Worm (Caenorhabditis elegans) whole organism, L4 larva: ENCODE measurements around the gene chil-23.
A peak's percentile ranks its signal among the peaks of the same experiment; 100 is the strongest.

Source experiments
- R02D3.7 ChIP-seq: fragments of 150-350 bp; sonication (generic microtip); optimal IDR thresholded peaks from 3 replicates; lab custom pipeline; 2014; ENCODE audit warnings: missing biosample characterization, missing genetic modification characterization
- T20F7.1 ChIP-seq: fragments of 200-800 bp; sonication (Bioruptor generic); optimal IDR thresholded peaks from 2 replicates; lab custom pipeline; 2018; ENCODE audit warnings: mild to moderate bottlenecking, missing genetic modification characterization, missing compliant biosample characterization
- Y105C5A.15 ChIP-seq: fragments of 200-800 bp; sonication (Bioruptor generic); IDR thresholded peaks from 2 replicates; pipeline ENCODE4 v1.3.6; 2022; ENCODE audit warnings: missing genetic modification characterization, missing compliant biosample characterization
- Y48G9A.11 ChIP-seq: fragments of 200-800 bp; sonication (Bioruptor generic); IDR thresholded peaks from 2 replicates; pipeline ENCODE4 v1.3.6; 2022; ENCODE audit warnings: missing genetic modification reagents, missing genetic modification characterization, missing compliant biosample characterization
- ama-1 ChIP-seq: fragments of 150-350 bp; optimal IDR thresholded peaks from 2 replicates; lab custom pipeline; 2014; ENCODE audit warnings: inconsistent platforms, mixed read lengths
- ceh-32 ChIP-seq: sonication (generic microtip); optimal IDR thresholded peaks from 2 replicates; lab custom pipeline; 2016; ENCODE audit warnings: mild to moderate bottlenecking, missing genetic modification characterization, missing compliant biosample characterization; ENCODE audit not compliant: poor library complexity
- daf-16 ChIP-seq, 3 experiments: sonication (generic microtip); optimal IDR thresholded peaks; 2 replicates each; lab custom pipeline; 2016 to 2017; ENCODE audit warnings: missing genetic modification characterization in 3 of 3, missing genetic modification reagents in 3 of 3, mild to moderate bottlenecking in 2 of 3, missing compliant biosample characterization in 2 of 3, missing biosample characterization in 1 of 3, moderate library complexity in 1 of 3
- dmd-6 ChIP-seq: fragments of 200-800 bp; sonication (Bioruptor generic); IDR thresholded peaks from 2 replicates; pipeline ENCODE4 v1.3.6; 2022; ENCODE audit warnings: missing genetic modification reagents, missing genetic modification characterization, missing compliant biosample characterization
- duxl-1 ChIP-seq: sonication (generic microtip); optimal IDR thresholded peaks from 2 replicates; lab custom pipeline; 2016; ENCODE audit warnings: mild to moderate bottlenecking, missing genetic modification characterization, moderate library complexity, missing compliant biosample characterization; ENCODE audit not compliant: poor library complexity
- dve-1 ChIP-seq: sonication (generic microtip); optimal IDR thresholded peaks from 2 replicates; lab custom pipeline; 2017; ENCODE audit warnings: antibody characterized with exemption, mild to moderate bottlenecking, missing genetic modification characterization, missing compliant biosample characterization; ENCODE audit not compliant: insufficient read depth
- fkh-10 ChIP-seq: fragments of 150-350 bp; optimal IDR thresholded peaks from 2 replicates; lab custom pipeline; 2014; ENCODE audit warnings: missing biosample characterization, missing genetic modification reagents, missing genetic modification characterization
- fos-1 ChIP-seq: fragments of 150-350 bp; optimal IDR thresholded peaks from 2 replicates; lab custom pipeline; 2014; ENCODE audit warnings: missing biosample characterization, missing genetic modification characterization
- gei-8 ChIP-seq: fragments of 200-800 bp; sonication (Bioruptor generic); optimal IDR thresholded peaks from 2 replicates; lab custom pipeline; 2018; ENCODE audit warnings: mild to moderate bottlenecking, missing genetic modification characterization, missing compliant biosample characterization
- hlh-11 ChIP-seq: fragments of 200-800 bp; sonication (Bioruptor generic); optimal IDR thresholded peaks from 2 replicates; lab custom pipeline; 2018; ENCODE audit warnings: mild to moderate bottlenecking, missing genetic modification characterization, missing compliant biosample characterization
- hlh-30 ChIP-seq: sonication (generic microtip); optimal IDR thresholded peaks from 2 replicates; lab custom pipeline; 2017; ENCODE audit warnings: antibody characterized with exemption, mild to moderate bottlenecking, missing genetic modification characterization, missing compliant biosample characterization; ENCODE audit not compliant: insufficient read depth
- lim-7 ChIP-seq: fragments of 200-800 bp; sonication (Bioruptor generic); IDR thresholded peaks from 2 replicates; pipeline ENCODE4 v1.3.6; 2022; ENCODE audit warnings: missing genetic modification characterization, missing compliant biosample characterization
- lin-1 ChIP-seq: fragments of 200-800 bp; sonication (Bioruptor generic); IDR thresholded peaks from 2 replicates; pipeline ENCODE4 v1.3.6; 2022; ENCODE audit warnings: missing genetic modification reagents, missing genetic modification characterization, missing compliant biosample characterization
- lin-13 ChIP-seq: fragments of 150-350 bp; optimal IDR thresholded peaks from 2 replicates; lab custom pipeline; 2014; ENCODE audit warnings: missing biosample characterization, missing genetic modification reagents, missing genetic modification characterization
- lin-15B ChIP-seq: fragments of 150-350 bp; sonication (generic microtip); optimal IDR thresholded peaks from 3 replicates; lab custom pipeline; 2014; ENCODE audit warnings: missing biosample characterization, missing genetic modification characterization
- lin-38 ChIP-seq: fragments of 200-800 bp; sonication (Bioruptor generic); IDR thresholded peaks from 2 replicates; pipeline ENCODE4 v1.3.6; 2022; ENCODE audit warnings: missing genetic modification reagents, missing genetic modification characterization, missing compliant biosample characterization
- lin-39 ChIP-seq: fragments of 150-350 bp; optimal IDR thresholded peaks from 2 replicates; lab custom pipeline; 2014; ENCODE audit warnings: missing biosample characterization, missing genetic modification reagents, missing genetic modification characterization
- mdt-29 ChIP-seq: fragments of 200-800 bp; sonication (Bioruptor generic); IDR thresholded peaks from 2 replicates; pipeline ENCODE4 v1.3.6; 2022; ENCODE audit warnings: missing genetic modification reagents, missing genetic modification characterization, missing compliant biosample characterization
- mxl-2 ChIP-seq: fragments of 200-800 bp; sonication (Bioruptor generic); conservative IDR thresholded peaks from 2 replicates; pipeline ENCODE4 v1.3.6; 2022; ENCODE audit warnings: missing genetic modification reagents, missing genetic modification characterization, missing compliant biosample characterization
- nhr-10 ChIP-seq: fragments of 150-350 bp; optimal IDR thresholded peaks from 2 replicates; lab custom pipeline; 2014; ENCODE audit warnings: missing biosample characterization, missing genetic modification characterization
- nhr-11 ChIP-seq: fragments of 150-350 bp; optimal IDR thresholded peaks from 2 replicates; lab custom pipeline; 2014; ENCODE audit warnings: missing biosample characterization, missing genetic modification characterization
- nhr-111 ChIP-seq: fragments of 200-800 bp; sonication (Bioruptor generic); optimal IDR thresholded peaks from 2 replicates; lab custom pipeline; 2018; ENCODE audit warnings: mild to moderate bottlenecking, missing genetic modification characterization, missing compliant biosample characterization
- nhr-25 ChIP-seq: sonication (generic microtip); optimal IDR thresholded peaks from 2 replicates; lab custom pipeline; 2017; ENCODE audit warnings: missing genetic modification characterization, mild to moderate bottlenecking, missing compliant biosample characterization, antibody characterized with exemption, moderate library complexity, borderline replicate concordance; ENCODE audit not compliant: insufficient read depth
- nhr-28 ChIP-seq: fragments of 150-350 bp; optimal IDR thresholded peaks from 2 replicates; lab custom pipeline; 2014; ENCODE audit warnings: missing biosample characterization, missing genetic modification characterization
- nhr-48 ChIP-seq: sonication (generic microtip); optimal IDR thresholded peaks from 2 replicates; lab custom pipeline; 2016; ENCODE audit warnings: mild to moderate bottlenecking, missing genetic modification characterization, missing compliant biosample characterization
- nhr-6 ChIP-seq: fragments of 150-350 bp; optimal IDR thresholded peaks from 2 replicates; lab custom pipeline; 2014; ENCODE audit warnings: missing biosample characterization, missing genetic modification characterization
- nhr-77 ChIP-seq: fragments of 150-350 bp; optimal IDR thresholded peaks from 2 replicates; lab custom pipeline; 2014; ENCODE audit warnings: missing biosample characterization, missing genetic modification characterization
- pha-4 ChIP-seq, 2 experiments: fragments of 150-350 bp in 1 of 2; fragments of 200-800 bp in 1 of 2; sonication (Bioruptor generic) in 1 of 2; IDR thresholded peaks in 1 of 2; optimal IDR thresholded peaks in 1 of 2; 2 replicates each; pipeline versions ENCODE4 v1.3.6 to Lab custom; 2014 to 2022; ENCODE audit warnings: missing genetic modification characterization in 2 of 2, missing genetic modification reagents in 2 of 2, missing biosample characterization in 1 of 2, missing compliant biosample characterization in 1 of 2
- php-3 ChIP-seq: fragments of 200-800 bp; sonication (Bioruptor generic); IDR thresholded peaks from 2 replicates; pipeline ENCODE4 v1.3.6; 2022; ENCODE audit warnings: missing genetic modification reagents, missing genetic modification characterization, missing compliant biosample characterization
- pqm-1 ChIP-seq: sonication (generic microtip); optimal IDR thresholded peaks from 2 replicates; lab custom pipeline; 2017; ENCODE audit warnings: missing biosample characterization, missing genetic modification characterization
- saeg-2 ChIP-seq: fragments of 200-800 bp; sonication (Bioruptor generic); IDR thresholded peaks from 2 replicates; pipeline ENCODE4 v1.3.6; 2022; ENCODE audit warnings: missing genetic modification reagents, missing genetic modification characterization, missing compliant biosample characterization
- spr-3 ChIP-seq: fragments of 200-800 bp; sonication (Bioruptor generic); optimal IDR thresholded peaks from 2 replicates; lab custom pipeline; 2018; ENCODE audit warnings: mild to moderate bottlenecking, missing genetic modification characterization, missing compliant biosample characterization
- tra-1 ChIP-seq: fragments of 200-800 bp; sonication (Bioruptor generic); IDR thresholded peaks from 2 replicates; pipeline ENCODE4 v1.3.6; 2022; ENCODE audit warnings: missing genetic modification reagents, missing genetic modification characterization, missing compliant biosample characterization
- unc-39 ChIP-seq: sonication (generic microtip); optimal IDR thresholded peaks from 2 replicates; lab custom pipeline; 2017; ENCODE audit warnings: missing biosample characterization, missing genetic modification characterization
- unc-62 ChIP-seq, 3 experiments: fragments of 150-350 bp in 1 of 3; sonication (generic microtip); optimal IDR thresholded peaks in 2 of 3; peaks in 1 of 3; 1 replicate in 1 of 3; 2 replicates in 2 of 3; lab custom pipeline; 2014 to 2017; ENCODE audit warnings: missing biosample characterization in 3 of 3, missing genetic modification characterization in 3 of 3, missing genetic modification reagents in 3 of 3, missing genotype in 1 of 3
- zip-11 ChIP-seq: fragments of 200-800 bp; sonication (Bioruptor generic); IDR thresholded peaks from 2 replicates; pipeline ENCODE4 v1.3.6; 2022; ENCODE audit warnings: missing genetic modification characterization, missing compliant biosample characterization
- zip-2 ChIP-seq: fragments of 150-350 bp; optimal IDR thresholded peaks from 2 replicates; lab custom pipeline; 2014; ENCODE audit warnings: missing biosample characterization, missing genetic modification characterization
- ztf-7 ChIP-seq: fragments of 150-350 bp; optimal IDR thresholded peaks from 2 replicates; lab custom pipeline; 2014; ENCODE audit warnings: missing biosample characterization, missing genetic modification characterization

The chil-23 gene

ce11 chrII:9468414-9468813 is at the start of gene chil-23 (continued):
- TF ChIP-seq fkh-10 (GFP tag; lab: Kevin White, UChicago): no peak
- TF ChIP-seq lin-15B (tag; lab: Kevin White, UChicago): no peak
- no peak for TF ChIP-seq duxl-1 (tag; lab: Kevin White, UChicago)
- TF ChIP-seq lin-39 (tag; lab: Kevin White, UChicago): no peak

DNA sequence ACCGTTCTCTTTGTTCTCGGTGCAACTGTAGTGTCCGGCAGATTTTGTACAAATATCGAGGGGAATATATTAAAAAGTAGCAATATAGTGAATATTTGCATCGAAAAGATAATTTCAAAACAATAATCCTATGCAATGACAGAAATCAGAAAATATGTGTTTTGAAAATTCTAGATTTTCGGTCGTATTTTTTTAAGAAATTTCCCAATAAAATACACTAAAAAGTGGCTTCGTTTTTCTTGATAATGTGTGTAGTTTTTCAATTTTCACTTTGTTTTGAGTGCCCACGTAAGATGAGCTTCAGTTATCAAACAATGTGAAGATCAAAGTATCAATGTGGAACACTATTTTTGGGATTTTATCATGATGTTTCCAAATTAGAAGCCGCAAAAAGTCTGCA is 48.4 kb upstream of the chil-23 start, which contains the start of gene gcy-1:
Gene gcy-1, minus strand, starts transcription at position 101 of the 400 bp plus-strand sequence.
- no peak for TF ChIP-seq zip-11 (GFP tag; lab: Robert Waterston, UW)
- TF ChIP-seq ama-1 (lab: Kevin White, UChicago): no peak
- no peak for TF ChIP-seq mxl-2 (GFP tag; lab: Robert Waterston, UW)
- TF ChIP-seq lin-13 (GFP tag; lab: Kevin White, UChicago): no peak
- no peak for TF ChIP-seq lin-39 (tag; lab: Kevin White, UChicago)
- TF ChIP-seq nhr-25 (tag; lab: Kevin White, UChicago): no peak
- TF ChIP-seq lim-7 (GFP tag; lab: Robert Waterston, UW): no peak
- no peak for TF ChIP-seq lin-38 (GFP tag; lab: Robert Waterston, UW)
- TF ChIP-seq hlh-30 (tag; lab: Kevin White, UChicago): no peak
- no peak for TF ChIP-seq dmd-6
- no peak for TF ChIP-seq nhr-77
- no peak for TF ChIP-seq gei-8 (GFP tag; lab: Kevin White, UChicago)
- no peak for TF ChIP-seq zip-2 (tag; lab: Kevin White, UChicago)
- TF ChIP-seq saeg-2 (GFP tag; lab: Robert Waterston, UW): no peak
- no peak for TF ChIP-seq Y48G9A.11 (GFP tag; lab: Robert Waterston, UW)
- TF ChIP-seq tra-1 (GFP tag; lab: Robert Waterston, UW): no peak
- no peak for TF ChIP-seq R02D3.7 (tag; lab: Kevin White, UChicago)
- TF ChIP-seq fos-1 (tag; lab: Kevin White, UChicago): no peak

DNA sequence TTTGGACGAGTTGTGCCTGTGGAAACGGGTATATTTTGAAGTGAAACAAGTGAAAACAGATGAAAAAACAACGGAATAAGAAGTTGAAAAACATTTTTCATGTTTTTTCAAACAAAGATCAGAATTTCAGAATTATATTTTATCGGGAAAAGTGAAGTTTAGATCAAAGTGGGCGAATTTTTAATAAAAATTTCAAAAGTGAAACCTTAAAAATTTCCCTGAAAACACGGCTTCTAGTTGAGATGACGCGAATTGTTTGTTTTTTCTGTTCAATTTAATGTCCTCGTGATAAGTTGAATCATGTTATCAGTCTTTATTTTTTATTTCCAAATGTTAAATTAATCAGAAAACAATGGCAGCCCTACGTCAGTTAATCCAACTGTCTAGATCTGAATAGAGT is 38.8 kb upstream of the chil-23 start, which contains the start of gene gcy-3:
Gene gcy-3, minus strand, starts transcription at position 101 of the 400 bp plus-strand sequence.
- TF ChIP-seq spr-3 (GFP tag; lab: Kevin White, UChicago) (no peak), unc-62 (GFP tag; optimal IDR thresholded peaks at IDR 0.05 in 1 of 2; lab: Kevin White, UChicago) (peak in 1 of 2 experiments; percentile 35), unc-62 (tag; optimal IDR thresholded peaks at IDR 0.05; lab: Kevin White, UChicago) (no peak)

DNA sequence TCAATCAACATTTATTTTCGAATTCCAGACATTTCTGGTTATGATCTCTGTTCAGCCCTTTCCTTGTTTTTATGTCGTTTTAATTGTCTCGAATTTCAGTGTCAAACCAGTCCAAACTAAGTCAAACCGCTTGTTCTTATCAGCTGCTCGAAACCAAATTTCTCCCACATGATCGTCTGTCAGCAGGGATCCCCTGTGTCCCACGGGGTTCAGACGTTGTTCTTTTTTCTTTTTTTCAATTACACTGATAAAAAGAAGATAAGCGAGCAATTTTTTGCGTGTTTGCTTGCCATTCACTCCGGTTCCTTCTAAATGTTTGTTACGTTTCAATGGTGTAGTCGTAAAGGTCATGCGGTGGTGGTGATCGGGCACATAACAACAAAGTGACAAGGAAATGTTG is 33.5 kb upstream of the chil-23 start:
- TF ChIP-seq nhr-77 (peak; percentile 68), lin-1 (GFP tag; lab: Robert Waterston, UW) (peak; percentile 57), nhr-48 (tag; lab: Kevin White, UChicago) (peak; percentile 66), hlh-11 (tag; lab: Kevin White, UChicago) (peak; percentile 87), hlh-30 (tag; lab: Kevin White, UChicago) (peak; percentile 85), nhr-10 (tag; lab: Kevin White, UChicago) (peak; percentile 60), T20F7.1 (GFP tag; lab: Kevin White, UChicago) (peak; percentile 12), ceh-32 (no peak), nhr-28 (tag; lab: Kevin White, UChicago) (peak; percentile 71), Y48G9A.11 (GFP tag; lab: Robert Waterston, UW) (no peak), zip-11 (GFP tag; lab: Robert Waterston, UW) (no peak), nhr-11 (peak; percentile 72), daf-16 (GFP tag; optimal IDR thresholded peaks at IDR 0.05; lab: Kevin White, UChicago) (no peak), daf-16 (tag; optimal IDR thresholded peaks at IDR 0.05; lab: Kevin White, UChicago) (peak; percentile 83), pqm-1 (tag; lab: Kevin White, UChicago) (peak; percentile 23), nhr-111 (no peak), dmd-6 (peak; percentile 91), dve-1 (tag; lab: Kevin White, UChicago) (peak; percentile 91), tra-1 (GFP tag; lab: Robert Waterston, UW) (peak; percentile 81), Y105C5A.15 (GFP tag; lab: Robert Waterston, UW) (no peak), nhr-6 (tag; lab: Kevin White, UChicago) (peak; percentile 91), pha-4 (GFP tag; IDR thresholded peaks at IDR 0.05; lab: Robert Waterston, UW) (no peak), pha-4 (tag; optimal IDR thresholded peaks at IDR 0.05; lab: Kevin White, UChicago) (no peak), unc-62 (GFP tag; optimal IDR thresholded peaks at IDR 0.05 in 1 of 2; lab: Kevin White, UChicago) (peak in 1 of 2 experiments; percentile 55), unc-62 (tag; optimal IDR thresholded peaks at IDR 0.05; lab: Kevin White, UChicago) (no peak), mdt-29 (peak; percentile 61; the same call in 1 of the 2 replicates), unc-39 (tag; lab: Kevin White, UChicago) (no peak), php-3 (GFP tag; lab: Robert Waterston, UW) (peak; percentile 74), lin-39 (tag; lab: Kevin White, UChicago) (no peak), ztf-7 (tag; lab: Kevin White, UChicago) (no peak)
